Fruit fly (Drosophila melanogaster): ENCODE data around the gene CG5412.

Gene CG5412

dm6 chr3R:20549855-20550603 lies 26.8 kb upstream of the CG5412 start:
- no peak for TF ChIP-seq insv (optimal IDR thresholded peaks at IDR 0.05)
- no peak for TF ChIP-seq psq (optimal IDR thresholded peaks at IDR 0.05)
- TF ChIP-seq ttk (optimal IDR thresholded peaks at IDR 0.05) = no peak
- no peak for TF ChIP-seq Sin3A (optimal IDR thresholded peaks at IDR 0.05)
- no peak for TF ChIP-seq Myc (optimal IDR thresholded peaks at IDR 0.05)
- no peak for TF ChIP-seq h (optimal IDR thresholded peaks at IDR 0.05)

DNA sequence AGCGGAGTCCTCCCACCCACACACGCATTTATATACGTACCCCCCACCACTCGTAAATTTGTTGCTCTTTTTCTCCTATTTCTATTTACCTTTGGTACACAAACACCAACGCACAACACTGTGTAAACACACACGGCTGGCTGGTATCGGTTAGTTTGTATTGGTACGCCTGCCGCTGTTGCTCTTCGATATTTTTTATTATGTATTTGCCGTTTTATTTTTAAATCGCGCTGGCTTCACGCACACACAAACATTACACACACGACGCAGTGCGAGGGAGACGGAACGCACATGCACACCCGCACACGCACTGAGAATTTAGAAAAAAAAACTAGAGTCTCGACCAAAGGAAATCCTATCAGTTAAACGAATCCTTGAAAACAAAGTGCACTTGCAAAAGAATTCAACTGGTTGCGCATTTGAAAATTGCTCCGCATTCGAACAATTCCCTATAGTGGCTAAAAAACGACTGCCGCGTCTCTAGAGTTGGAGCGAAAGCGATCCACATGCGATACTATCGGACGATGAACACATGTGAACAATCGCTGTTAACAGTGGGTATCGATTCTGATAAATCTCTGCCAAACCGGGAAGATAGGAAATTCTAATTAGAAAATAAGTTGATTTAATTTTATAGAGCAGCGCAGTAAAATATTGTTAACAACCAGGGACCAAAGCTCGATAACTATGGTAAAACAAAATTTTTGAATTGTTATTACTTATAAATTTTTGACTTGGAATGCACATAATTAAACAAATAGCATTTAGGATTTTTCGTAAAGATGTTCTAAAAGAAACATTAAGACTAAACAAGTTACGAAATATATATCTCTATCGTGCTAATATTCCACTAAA lies 26.0 kb upstream of the CG5412 start:
- TF ChIP-seq h (optimal IDR thresholded peaks at IDR 0.05) (no peak), ttk (optimal IDR thresholded peaks at IDR 0.05) (no peak), insv (optimal IDR thresholded peaks at IDR 0.05) (no peak), Myc (optimal IDR thresholded peaks at IDR 0.05) (no peak), psq (optimal IDR thresholded peaks at IDR 0.05) (no peak), Sin3A (optimal IDR thresholded peaks at IDR 0.05) (no peak)

- no peak for TF ChIP-seq Sin3A (optimal IDR thresholded peaks at IDR 0.05)
- no peak for TF ChIP-seq insv (optimal IDR thresholded peaks at IDR 0.05)
- no peak for TF ChIP-seq h (optimal IDR thresholded peaks at IDR 0.05)
- TF ChIP-seq Myc (optimal IDR thresholded peaks at IDR 0.05) = no peak
- TF ChIP-seq psq (optimal IDR thresholded peaks at IDR 0.05) = no peak
- TF ChIP-seq ttk (optimal IDR thresholded peaks at IDR 0.05) = no peak
These were observed 25.3 kb upstream of the CG5412 start for dm6 chr3R:20551487-20552079.

DNA sequence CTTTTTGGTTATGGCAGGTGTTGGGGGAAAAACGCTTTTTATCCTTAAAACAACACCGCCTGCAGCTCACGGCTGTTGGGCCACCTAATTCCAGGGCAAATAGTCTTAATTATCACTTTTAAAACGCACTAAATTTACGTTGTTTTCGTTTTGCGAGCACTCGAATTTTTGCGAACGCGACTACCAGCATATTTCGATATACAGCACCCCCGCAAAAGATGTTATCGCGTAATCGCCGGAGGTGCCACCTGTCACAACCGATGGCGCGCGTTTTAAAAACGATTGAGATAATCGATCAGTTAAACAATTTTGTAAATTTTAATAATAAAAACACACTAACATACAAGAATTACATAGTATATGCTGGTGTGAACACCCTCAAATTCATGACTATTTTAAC lies 24.8 kb upstream of the CG5412 start, which contains the start of gene Stat92E:
Stat92E (minus strand) TSS at position 219 of the 400 bp plus-strand sequence.
- TF ChIP-seq insv (optimal IDR thresholded peaks at IDR 0.05) (no peak), psq (optimal IDR thresholded peaks at IDR 0.05) (no peak), Myc (optimal IDR thresholded peaks at IDR 0.05) (no peak), ttk (optimal IDR thresholded peaks at IDR 0.05) (no peak), Sin3A (optimal IDR thresholded peaks at IDR 0.05) (no peak), h (optimal IDR thresholded peaks at IDR 0.05) (no peak)

dm6 chr3R:20554300-20554699 lies 22.6 kb upstream of the CG5412 start, which contains the start of gene att-ORFB:
Gene att-ORFB (minus strand): TSS chr3R:20554400.
- no peak for TF ChIP-seq Myc (optimal IDR thresholded peaks at IDR 0.05)
- TF ChIP-seq Sin3A (optimal IDR thresholded peaks at IDR 0.05) = no peak
- TF ChIP-seq insv (optimal IDR thresholded peaks at IDR 0.05) = no peak
- no peak for TF ChIP-seq ttk (optimal IDR thresholded peaks at IDR 0.05)
- no peak for TF ChIP-seq psq (optimal IDR thresholded peaks at IDR 0.05)
- TF ChIP-seq h (optimal IDR thresholded peaks at IDR 0.05) = no peak

DNA sequence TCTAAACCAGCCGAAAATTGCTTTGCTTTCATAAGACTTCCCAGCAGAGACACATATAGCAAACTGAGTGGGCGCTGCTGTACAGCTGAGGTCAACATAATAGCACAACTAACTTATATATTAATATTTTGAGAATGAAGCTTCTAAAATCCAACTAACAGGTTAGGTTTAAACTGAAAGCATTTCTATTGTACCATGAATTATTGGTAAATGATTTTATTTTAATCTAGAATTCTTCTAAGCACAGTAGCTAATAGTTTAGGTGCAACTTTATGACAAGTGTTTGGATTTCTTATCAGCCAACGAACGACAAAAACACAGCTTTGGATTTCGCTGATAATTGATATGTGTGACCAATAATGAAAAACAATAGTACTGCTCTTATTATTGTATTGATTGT lies 21.8 kb upstream of the CG5412 start:
- TF ChIP-seq insv (optimal IDR thresholded peaks at IDR 0.05) = no peak

DNA sequence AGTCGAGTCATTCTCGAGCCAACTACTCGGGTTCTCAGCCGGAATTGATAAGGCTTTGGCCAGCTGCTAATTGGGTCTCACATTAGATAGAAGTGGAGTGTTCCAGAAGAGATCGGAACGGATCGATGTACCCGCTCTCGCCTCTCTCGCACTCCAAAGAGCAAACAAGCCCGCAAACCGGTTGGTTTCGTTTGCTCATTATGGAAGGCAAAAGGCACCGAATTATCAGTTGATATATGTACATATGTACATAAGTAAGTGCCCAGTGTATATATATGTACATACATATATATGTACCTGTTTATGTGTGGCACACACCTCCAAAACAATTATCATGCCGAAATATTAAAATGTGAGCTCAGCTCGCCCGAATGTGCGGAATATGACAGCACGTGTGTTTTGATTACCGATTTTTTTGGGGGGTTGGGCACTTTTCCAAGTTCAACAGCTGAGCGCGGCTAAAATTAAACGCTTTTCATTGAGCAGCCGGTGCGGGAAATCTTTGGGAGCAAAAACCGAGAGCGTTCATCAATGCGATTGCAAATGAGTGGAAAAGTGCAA lies 21.1 kb upstream of the CG5412 start:
- TF ChIP-seq insv (optimal IDR thresholded peaks at IDR 0.05) = no peak
- TF ChIP-seq psq (optimal IDR thresholded peaks at IDR 0.05) = no peak
- no peak for TF ChIP-seq Sin3A (optimal IDR thresholded peaks at IDR 0.05)
- no peak for TF ChIP-seq ttk (optimal IDR thresholded peaks at IDR 0.05)
- TF ChIP-seq h (optimal IDR thresholded peaks at IDR 0.05) = no peak
- no peak for TF ChIP-seq Myc (optimal IDR thresholded peaks at IDR 0.05)

dm6 chr3R:20556281-20557113 lies 20.4 kb upstream of the CG5412 start:
- no peak for TF ChIP-seq Sin3A (optimal IDR thresholded peaks at IDR 0.05)
- no peak for TF ChIP-seq ttk (optimal IDR thresholded peaks at IDR 0.05)
- TF ChIP-seq insv (optimal IDR thresholded peaks at IDR 0.05) = no peak
- TF ChIP-seq Myc (optimal IDR thresholded peaks at IDR 0.05) = no peak
- TF ChIP-seq h (optimal IDR thresholded peaks at IDR 0.05) = no peak
- no peak for TF ChIP-seq psq (optimal IDR thresholded peaks at IDR 0.05)

dm6 chr3R:20557114-20557414 lies 19.8 kb upstream of the CG5412 start:
- TF ChIP-seq Myc (optimal IDR thresholded peaks at IDR 0.05) = no peak
- TF ChIP-seq h (optimal IDR thresholded peaks at IDR 0.05) = no peak
- TF ChIP-seq psq (optimal IDR thresholded peaks at IDR 0.05) = no peak
- TF ChIP-seq insv (optimal IDR thresholded peaks at IDR 0.05) = no peak
- no peak for TF ChIP-seq ttk (optimal IDR thresholded peaks at IDR 0.05)
- TF ChIP-seq Sin3A (optimal IDR thresholded peaks at IDR 0.05) = no peak

dm6 chr3R:20557415-20558105 lies 19.3 kb upstream of the CG5412 start, which contains the start of the genes DPCoAC and CG5180:
Gene DPCoAC (minus strand): TSS chr3R:20557667.
Gene CG5180 (plus strand): TSS chr3R:20557930.
- TF ChIP-seq ttk (optimal IDR thresholded peaks at IDR 0.05) = no peak
- no peak for TF ChIP-seq Sin3A (optimal IDR thresholded peaks at IDR 0.05)
- no peak for TF ChIP-seq h (optimal IDR thresholded peaks at IDR 0.05)
- no peak for TF ChIP-seq insv (optimal IDR thresholded peaks at IDR 0.05)
- TF ChIP-seq psq (optimal IDR thresholded peaks at IDR 0.05) = no peak
- no peak for TF ChIP-seq Myc (optimal IDR thresholded peaks at IDR 0.05)

- no peak for TF ChIP-seq h (optimal IDR thresholded peaks at IDR 0.05)
- no peak for TF ChIP-seq ttk (optimal IDR thresholded peaks at IDR 0.05)
- no peak for TF ChIP-seq insv (optimal IDR thresholded peaks at IDR 0.05)
- no peak for TF ChIP-seq Myc (optimal IDR thresholded peaks at IDR 0.05)
These were observed 18.8 kb upstream of the CG5412 start for dm6 chr3R:20558106-20558489.
